Fruit fly (Drosophila melanogaster): ENCODE results near the gene CG17186.

dm6 chr3R:19905932-19906439, 28.7 kb upstream of the CG17186 start:
- TF ChIP-seq Gsc (GFP tag; IDR thresholded peaks at IDR 0.05) (peak; percentile 72), CG11456 (GFP tag; IDR thresholded peaks at IDR 0.05) (peak; percentile 80), Lpt (GFP tag; optimal IDR thresholded peaks at IDR 0.05) (no peak), fd96Cb (tag; optimal IDR thresholded peaks at IDR 0.05) (peak; percentile 49), hth (optimal IDR thresholded peaks at IDR 0.05) (no peak), CG1529 (GFP tag; optimal IDR thresholded peaks at IDR 0.05) (peak; percentile 50), PHDP (tag; optimal IDR thresholded peaks at IDR 0.05) (peak; percentile 81), sc (optimal IDR thresholded peaks at IDR 0.05) (no peak), sc (GFP tag; optimal IDR thresholded peaks at IDR 0.05) (peak; percentile 48), CG9727 (GFP tag; optimal IDR thresholded peaks at IDR 0.05) (peak; percentile 68), Myb (GFP tag; optimal IDR thresholded peaks at IDR 0.05) (peak; percentile 71), CG10267 (tag; optimal IDR thresholded peaks at IDR 0.05) (peak; percentile 44), Max (GFP tag; optimal IDR thresholded peaks at IDR 0.05) (peak; percentile 47), bsh (GFP tag; optimal IDR thresholded peaks at IDR 0.05) (peak; percentile 34 to 81), CG12299 (tag; optimal IDR thresholded peaks at IDR 0.05) (peak; percentile 8)

All from whole organism, embryonic.